Fruit fly (Drosophila melanogaster) whole organism, wandering third instar larva: ENCODE measurements around the gene SCAR.

Source experiments
- lola ChIP-seq: fragments of >200 bp; optimal IDR thresholded peaks from 2 replicates; lab custom pipeline; 2017; ENCODE audit warnings: missing biosample characterization, missing genetic modification characterization
- psq ChIP-seq: fragments of 200-800 bp; sonication (Bioruptor generic); optimal IDR thresholded peaks from 3 replicates; lab custom pipeline; 2017; ENCODE audit warnings: missing biosample characterization, mild to moderate bottlenecking, missing genetic modification characterization, moderate library complexity
- usp ChIP-seq: fragments of >200 bp; optimal IDR thresholded peaks from 2 replicates; lab custom pipeline; 2017; ENCODE audit warnings: missing biosample characterization, missing genetic modification characterization

DNA sequence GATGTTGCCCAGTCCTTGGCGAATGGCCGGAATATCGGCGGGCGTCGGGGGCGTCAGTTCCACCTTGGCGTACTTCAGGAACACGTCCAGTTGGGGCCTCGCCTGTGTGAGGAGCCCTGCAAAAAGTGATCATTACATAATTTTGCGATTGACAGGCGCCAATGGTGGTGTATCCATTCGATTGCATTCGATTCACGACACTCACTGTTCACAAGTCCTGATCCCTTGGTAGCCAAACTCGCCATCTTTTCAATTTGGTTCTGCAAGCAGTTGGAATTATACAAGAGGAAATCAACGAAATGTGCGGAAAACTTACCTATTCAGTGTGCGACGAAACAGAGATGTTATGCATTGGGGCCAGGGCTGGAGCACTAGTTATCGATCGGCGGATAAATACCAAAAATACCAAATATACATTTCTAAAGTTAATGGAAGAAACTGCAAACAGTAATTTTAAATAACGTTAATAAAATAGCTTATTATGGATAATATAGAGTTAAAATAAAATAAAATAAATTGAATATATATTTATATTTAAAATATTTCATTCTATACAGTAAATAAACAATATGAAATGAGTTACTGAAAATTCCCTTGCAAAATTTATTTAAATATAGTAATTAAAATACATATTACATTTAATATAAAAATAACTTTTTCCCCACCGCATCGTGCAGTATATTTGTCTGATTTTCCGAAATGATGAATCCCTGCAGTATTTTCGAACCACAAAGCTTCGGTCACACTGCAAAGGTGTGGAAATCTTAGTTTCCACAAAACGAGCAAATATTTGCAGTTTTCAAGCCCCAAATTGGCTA is at the start of gene SCAR, which contains the start of gene ATPsynG:
- TF ChIP-seq usp (GFP tag; lab: Kevin White, UChicago) (no peak), psq (GFP tag; lab: Kevin White, UChicago) (no peak), lola (GFP tag; lab: Kevin White, UChicago) (no peak)
